Worm (Caenorhabditis elegans): ENCODE results near the gene srw-60.

srw-60 gene

ce11 chrII:2921860-2922259 is 36.5 kb upstream of the srw-60 start:
- TF ChIP-seq jun-1 (tag; optimal IDR thresholded peaks at IDR 0.05) (no peak), vab-15 (tag; optimal IDR thresholded peaks at IDR 0.05) (no peak), pag-3 (tag; optimal IDR thresholded peaks at IDR 0.05; ENCODE audit: borderline replicate concordance, insufficient read depth) (no peak), ceh-8 (GFP tag; optimal IDR thresholded peaks at IDR 0.05) (no peak)

ce11 chrII:2922359-2922758 is 36.0 kb upstream of the srw-60 start:
- peak in 1 of 2 experiments; percentile 34 for TF ChIP-seq lin-35 (GFP tag; optimal IDR thresholded peaks at IDR 0.05)
- no peak for TF ChIP-seq ceh-8 (GFP tag; optimal IDR thresholded peaks at IDR 0.05)
- no peak for TF ChIP-seq grh-1 (GFP tag; IDR thresholded peaks at IDR 0.05)
- peak; percentile 41 for TF ChIP-seq elt-2 (tag; optimal IDR thresholded peaks at IDR 0.05)

- TF ChIP-seq nhr-47 (tag; optimal IDR thresholded peaks at IDR 0.05) (no peak), nhr-71 (tag; optimal IDR thresholded peaks at IDR 0.05) (no peak), pax-3 (tag; optimal IDR thresholded peaks at IDR 0.05) (no peak), ceh-88 (GFP tag; IDR thresholded peaks at IDR 0.05) (no peak), egl-27 (tag; optimal IDR thresholded peaks at IDR 0.05) (no peak), lir-3 (tag; optimal IDR thresholded peaks at IDR 0.05; ENCODE audit: poor library complexity) (no peak), sptf-1 (tag; optimal IDR thresholded peaks at IDR 0.05) (no peak), snpc-4 (tag; optimal IDR thresholded peaks at IDR 0.05) (no peak), ets-5 (GFP tag; IDR thresholded peaks at IDR 0.05) (no peak), mef-2 (tag; optimal IDR thresholded peaks at IDR 0.05) (no peak), mep-1 (tag; optimal IDR thresholded peaks at IDR 0.05) (no peak), lin-14 (GFP tag; optimal IDR thresholded peaks at IDR 0.05) (no peak), isw-1 (GFP tag; IDR thresholded peaks at IDR 0.05) (no peak), sox-4 (tag; optimal IDR thresholded peaks at IDR 0.05) (no peak)
Measured at ce11 chrII:2922782-2923181, 35.6 kb upstream of the srw-60 start.

ce11 chrII:2923617-2924016 is 34.8 kb upstream of the srw-60 start, which contains the start of gene ZK355.2:
Gene ZK355.2 (plus strand): TSS chrII:2923917.
- TF ChIP-seq pqm-1 (tag; optimal IDR thresholded peaks at IDR 0.05): peak; percentile 50
- no peak for TF ChIP-seq zip-4 (GFP tag; optimal IDR thresholded peaks at IDR 0.05)

- TF ChIP-seq efl-1 (optimal IDR thresholded peaks at IDR 0.05) (no peak), efl-1 (GFP tag; optimal IDR thresholded peaks at IDR 0.05 in 1 of 2) (peak in 1 of 2 experiments; percentile 18), lir-3 (tag; optimal IDR thresholded peaks at IDR 0.05; ENCODE audit: poor library complexity) (no peak), alr-1 (tag; optimal IDR thresholded peaks at IDR 0.05; ENCODE audit: borderline replicate concordance) (no peak)
Measured at ce11 chrII:2925032-2925431, 33.4 kb upstream of the srw-60 start.

ce11 chrII:2925806-2926558 is 32.4 kb upstream of the srw-60 start:
- TF ChIP-seq aha-1 (tag; optimal IDR thresholded peaks at IDR 0.05) (no peak), efl-1 (optimal IDR thresholded peaks at IDR 0.05) (no peak), efl-1 (GFP tag; optimal IDR thresholded peaks at IDR 0.05 in 1 of 2) (peak in 1 of 2 experiments; percentile 51), irx-1 (tag; optimal IDR thresholded peaks at IDR 0.05) (no peak), nhr-20 (tag; optimal IDR thresholded peaks at IDR 0.05) (no peak), pqm-1 (tag; optimal IDR thresholded peaks at IDR 0.05) (no peak)

- TF ChIP-seq unc-130 (tag; optimal IDR thresholded peaks at IDR 0.05): no peak
- no peak for TF ChIP-seq nhr-84 (tag; optimal IDR thresholded peaks at IDR 0.05)
- TF ChIP-seq nhr-76 (tag; optimal IDR thresholded peaks at IDR 0.05): no peak
- TF ChIP-seq dpl-1 (GFP tag; optimal IDR thresholded peaks at IDR 0.05): no peak
- TF ChIP-seq ceh-90 (tag; optimal IDR thresholded peaks at IDR 0.05): no peak
Measured at ce11 chrII:2927533-2927932, 30.9 kb upstream of the srw-60 start, which contains the start of the genes ZK355.3 and ZK355.8. Gene ZK355.3 (minus strand): TSS chrII:2927633. Gene ZK355.8 (plus strand): TSS chrII:2927804.
